Fruit fly (Drosophila melanogaster): ENCODE data around the gene CG12689.

CG12689 gene

DNA sequence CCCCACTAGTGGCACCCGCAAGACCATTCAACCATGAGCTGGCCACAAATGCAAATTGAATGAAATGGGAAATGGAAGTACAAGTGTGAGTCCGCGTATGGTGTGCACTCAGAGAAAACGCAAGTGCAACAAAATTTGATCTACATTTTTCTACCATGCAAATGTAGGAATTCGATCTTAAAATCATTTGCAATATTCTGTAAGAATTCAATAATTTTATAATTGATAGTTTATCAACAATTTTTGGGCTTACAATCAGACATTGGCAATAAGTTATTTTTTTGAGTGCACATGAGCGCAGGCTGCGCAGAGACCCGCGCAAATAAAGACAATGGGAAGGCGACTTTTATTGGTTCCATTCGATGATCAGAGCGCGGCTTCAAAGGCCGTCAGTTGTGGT is 14.7 kb downstream of the CG12689 start (continued):
- TF ChIP-seq CG31627 (GFP tag; optimal IDR thresholded peaks at IDR 0.05): peak; percentile 22
- peak; percentile 45 for TF ChIP-seq CG3032 (tag; optimal IDR thresholded peaks at IDR 0.05)
- peak; percentile 53 for TF ChIP-seq Eip75B (GFP tag; optimal IDR thresholded peaks at IDR 0.05)
- TF ChIP-seq esn (GFP tag; optimal IDR thresholded peaks at IDR 0.05): peak; percentile 50
- peak; percentile 56 for TF ChIP-seq CG6792 (GFP tag; optimal IDR thresholded peaks at IDR 0.05)
- peak; percentile 27 to 35 for TF ChIP-seq ss (GFP tag; optimal IDR thresholded peaks at IDR 0.05)
- TF ChIP-seq dac (GFP tag; optimal IDR thresholded peaks at IDR 0.05): no peak
- peak; percentile 43 for TF ChIP-seq Smox (GFP tag; optimal IDR thresholded peaks at IDR 0.05)
- peak; percentile 65 for TF ChIP-seq Ets96B (tag; optimal IDR thresholded peaks at IDR 0.05)
- no peak for TF ChIP-seq vri (GFP tag; optimal IDR thresholded peaks at IDR 0.05)
- TF ChIP-seq achi (GFP tag; optimal IDR thresholded peaks at IDR 0.05): peak; percentile 58
- peak; percentile 11 for TF ChIP-seq fd59A (GFP tag; optimal IDR thresholded peaks at IDR 0.05)
- no peak for TF ChIP-seq CG4318 (GFP tag; optimal IDR thresholded peaks at IDR 0.05)
- TF ChIP-seq CG8119 (GFP tag; IDR thresholded peaks at IDR 0.05): peak; percentile 49; the same call in 2 of the 3 replicates
- no peak for TF ChIP-seq eg (GFP tag; IDR thresholded peaks at IDR 0.05)
- TF ChIP-seq CG10669 (GFP tag; optimal IDR thresholded peaks at IDR 0.05): peak; percentile 56
- TF ChIP-seq CG8632 (GFP tag; optimal IDR thresholded peaks at IDR 0.05): peak; percentile 37
- TF ChIP-seq net (GFP tag; optimal IDR thresholded peaks at IDR 0.05): peak; percentile 25
- peak; percentile 12 for TF ChIP-seq Sox14 (GFP tag; optimal IDR thresholded peaks at IDR 0.05)
- TF ChIP-seq cyc (GFP tag; optimal IDR thresholded peaks at IDR 0.05): peak; percentile 52
- peak; percentile 36 for TF ChIP-seq CG8319 (GFP tag; optimal IDR thresholded peaks at IDR 0.05)
- TF ChIP-seq Blimp-1 (GFP tag; optimal IDR thresholded peaks at IDR 0.05): no peak
- TF ChIP-seq lz (GFP tag; optimal IDR thresholded peaks at IDR 0.05): peak; percentile 27
- TF ChIP-seq Sox15 (GFP tag; optimal IDR thresholded peaks at IDR 0.05): no peak
- peak; percentile 34 for TF ChIP-seq spab (GFP tag; optimal IDR thresholded peaks at IDR 0.05)
- peak; percentile 49 for TF ChIP-seq CG32006 (GFP tag; optimal IDR thresholded peaks at IDR 0.05)
- TF ChIP-seq CG6276 (GFP tag; optimal IDR thresholded peaks at IDR 0.05): peak; percentile 15
- TF ChIP-seq CG6808 (GFP tag; optimal IDR thresholded peaks at IDR 0.05): peak; percentile 49
- TF ChIP-seq fd85E (GFP tag; optimal IDR thresholded peaks at IDR 0.05): no peak
- TF ChIP-seq Ets21C (GFP tag; optimal IDR thresholded peaks at IDR 0.05): no peak
- no peak for TF ChIP-seq fkh (GFP tag; optimal IDR thresholded peaks at IDR 0.05)
- TF ChIP-seq Eip78C (GFP tag): peak; percentile 91
- TF ChIP-seq acj6 (GFP tag; optimal IDR thresholded peaks at IDR 0.05): peak; percentile 44
- TF ChIP-seq CG6163 (GFP tag; IDR thresholded peaks at IDR 0.05): peak; percentile 70
- TF ChIP-seq CG11902 (GFP tag; optimal IDR thresholded peaks at IDR 0.05): peak; percentile 38
- peak; percentile 49 for TF ChIP-seq CG34406 (GFP tag; optimal IDR thresholded peaks at IDR 0.05)

DNA sequence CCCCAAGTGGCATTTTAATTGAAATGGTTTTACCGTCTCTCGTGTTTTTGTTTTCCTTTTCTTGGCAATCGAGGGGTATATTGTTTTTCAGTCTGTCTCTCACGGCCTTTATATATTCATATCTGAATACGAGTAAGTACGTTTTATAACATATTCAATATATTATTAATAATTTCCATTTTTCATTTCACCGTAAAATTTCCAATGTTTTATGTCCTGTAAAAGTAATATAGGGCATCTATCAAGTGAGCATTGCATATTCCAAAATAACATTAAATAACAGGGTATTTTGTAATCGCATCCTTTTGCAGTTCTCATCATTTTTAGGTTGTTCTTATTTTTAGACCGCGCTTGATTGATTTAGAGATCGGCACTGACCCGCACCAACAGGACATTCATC is 16.2 kb downstream of the CG12689 start:
- no peak for TF ChIP-seq CG11902 (GFP tag; optimal IDR thresholded peaks at IDR 0.05)
- TF ChIP-seq CG6808 (GFP tag; optimal IDR thresholded peaks at IDR 0.05): no peak
- TF ChIP-seq achi (GFP tag; optimal IDR thresholded peaks at IDR 0.05): no peak
- TF ChIP-seq fd85E (GFP tag; optimal IDR thresholded peaks at IDR 0.05): no peak
- no peak for TF ChIP-seq Sox15 (GFP tag; optimal IDR thresholded peaks at IDR 0.05)
- TF ChIP-seq eg (GFP tag; IDR thresholded peaks at IDR 0.05): no peak
- no peak for TF ChIP-seq Met (GFP tag; optimal IDR thresholded peaks at IDR 0.05)
- TF ChIP-seq CG34406 (GFP tag; optimal IDR thresholded peaks at IDR 0.05): no peak
- no peak for TF ChIP-seq svp (GFP tag)

DNA sequence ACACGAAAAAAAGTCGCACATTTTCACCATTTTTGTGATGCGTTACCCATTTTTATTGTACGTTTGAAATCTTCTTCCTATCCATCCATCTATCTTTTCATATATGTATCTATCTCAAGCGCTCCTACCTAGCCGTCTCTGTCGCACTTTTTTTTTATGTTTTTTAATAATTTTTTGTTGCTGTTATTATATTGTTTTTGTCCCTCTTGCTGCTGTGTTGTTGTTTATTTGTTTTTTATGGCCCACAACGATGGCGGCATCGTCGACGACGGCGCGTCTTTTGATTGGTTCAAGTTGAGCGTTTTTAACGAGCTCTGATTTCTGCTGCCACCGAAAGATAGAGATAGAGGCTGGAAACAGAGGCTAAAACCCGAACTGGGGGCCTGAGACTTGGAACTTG is 17.6 kb downstream of the CG12689 start:
- TF ChIP-seq net (GFP tag; optimal IDR thresholded peaks at IDR 0.05) (no peak), svp (GFP tag) (peak; percentile 3), Blimp-1 (GFP tag; optimal IDR thresholded peaks at IDR 0.05) (no peak), CG9139 (GFP tag; optimal IDR thresholded peaks at IDR 0.05) (no peak)
